Comparison of ENCODE assay signal across 1 fruit fly cellular context in the genomic region with DNA sequence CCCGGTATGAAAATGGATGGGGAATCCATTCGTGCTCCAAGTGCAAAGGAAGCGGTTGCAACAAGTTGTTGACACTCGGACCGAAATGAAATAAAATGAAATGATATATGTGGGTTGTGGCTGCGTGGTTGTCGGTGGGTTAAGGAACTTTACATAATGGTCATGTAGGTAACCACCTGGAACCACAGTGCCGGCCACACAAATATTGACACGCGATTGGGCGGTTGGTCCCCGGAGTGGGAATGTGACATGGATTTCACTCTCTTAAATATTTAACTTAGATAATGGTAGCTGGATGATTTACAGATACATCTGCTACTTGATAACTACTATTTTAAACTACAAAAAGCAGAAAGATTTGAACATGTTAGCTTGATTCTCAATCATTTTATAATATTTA.
TF ChIP-seq lines count a peak whose summit lies in the region.

No protein-coding gene starts in this region.

TF ChIP-seq in whole organism, embryonic, 481 proteins besides CTCF, POLR2A, EP300 and RAD21 (continued from another document and continues in another):
- TF ChIP-seq CG1647 (GFP tag; optimal IDR thresholded peaks at IDR 0.05; lab: Kevin White, UChicago) (peak; percentile 3), tna (GFP tag; IDR thresholded peaks at IDR 0.05; lab: Robert Waterston, UW; ENCODE audit: partially characterized antibody) (no peak), Atf6 (GFP tag; IDR thresholded peaks at IDR 0.05; lab: Robert Waterston, UW) (no peak), ftz-f1 (GFP tag; optimal IDR thresholded peaks at IDR 0.05; lab: Kevin White, UChicago) (no peak), CG5953 (GFP tag; IDR thresholded peaks at IDR 0.05; lab: Robert Waterston, UW) (no peak), CG14710 (tag; optimal IDR thresholded peaks at IDR 0.05; lab: Kevin White, UChicago) (peak; percentile 53), Poxn (GFP tag; IDR thresholded peaks at IDR 0.05; lab: Robert Waterston, UW) (no peak), CG12236 (GFP tag; optimal IDR thresholded peaks at IDR 0.05; lab: Kevin White, UChicago) (peak; percentile 23), ERR (GFP tag; optimal IDR thresholded peaks at IDR 0.05; lab: Kevin White, UChicago) (no peak), Taf1 (GFP tag; IDR thresholded peaks at IDR 0.05; lab: Robert Waterston, UW) (no peak), Six4 (GFP tag; optimal IDR thresholded peaks at IDR 0.05; lab: Kevin White, UChicago) (no peak), salm (tag; optimal IDR thresholded peaks at IDR 0.05; lab: Kevin White, UChicago) (no peak), CG15696 (tag; optimal IDR thresholded peaks at IDR 0.05; lab: Kevin White, UChicago) (peak; percentile 81), CG18011 (GFP tag; optimal IDR thresholded peaks at IDR 0.05; lab: Kevin White, UChicago) (no peak), Vsx1 (GFP tag; optimal IDR thresholded peaks at IDR 0.05; lab: Kevin White, UChicago) (peak; percentile 24), sima (GFP tag; optimal IDR thresholded peaks at IDR 0.05; lab: Kevin White, UChicago) (no peak), Fer1 (GFP tag; optimal IDR thresholded peaks at IDR 0.05; lab: Kevin White, UChicago) (no peak), Hr3 (GFP tag; optimal IDR thresholded peaks at IDR 0.05; lab: Kevin White, UChicago) (no peak), CG6683 (GFP tag; optimal IDR thresholded peaks at IDR 0.05; lab: Kevin White, UChicago) (no peak), Dll (GFP tag; IDR thresholded peaks at IDR 0.05; lab: Robert Waterston, UW; ENCODE audit: partially characterized antibody) (no peak), CG12299 (tag; optimal IDR thresholded peaks at IDR 0.05; lab: Kevin White, UChicago) (no peak), fd64A (GFP tag; optimal IDR thresholded peaks at IDR 0.05; lab: Kevin White, UChicago) (peak; percentile 55), CG17359 (tag; optimal IDR thresholded peaks at IDR 0.05; lab: Kevin White, UChicago) (no peak), CG33557 (GFP tag; optimal IDR thresholded peaks at IDR 0.05; lab: Kevin White, UChicago) (peak; percentile 87), CG2202 (tag; optimal IDR thresholded peaks at IDR 0.05; lab: Kevin White, UChicago) (peak; percentile 69), CG30020 (tag; optimal IDR thresholded peaks at IDR 0.05; lab: Kevin White, UChicago) (no peak), CG14050 (GFP tag; IDR thresholded peaks at IDR 0.05; lab: Robert Waterston, UW) (no peak), chinmo (GFP tag; IDR thresholded peaks at IDR 0.05; lab: Robert Waterston, UW; ENCODE audit: partially characterized antibody) (no peak), hkb (optimal IDR thresholded peaks at IDR 0.05; lab: Kevin White, UChicago) (no peak), hkb (GFP tag; IDR thresholded peaks at IDR 0.05; lab: Robert Waterston, UW) (no peak), tx (GFP tag; optimal IDR thresholded peaks at IDR 0.05; lab: Kevin White, UChicago) (no peak), toy (GFP tag; IDR thresholded peaks at IDR 0.05; lab: Robert Waterston, UW) (no peak), bbx (GFP tag; IDR thresholded peaks at IDR 0.05; lab: Robert Waterston, UW; ENCODE audit: partially characterized antibody) (no peak), CG5180 (GFP tag; optimal IDR thresholded peaks at IDR 0.05; lab: Kevin White, UChicago) (peak; percentile 3), CG3407 (GFP tag; optimal IDR thresholded peaks at IDR 0.05; lab: Kevin White, UChicago) (peak; percentile 48), Scr (GFP tag; IDR thresholded peaks at IDR 0.05; lab: Robert Waterston, UW; ENCODE audit: partially characterized antibody) (no peak), ara (GFP tag; IDR thresholded peaks at IDR 0.05; lab: Robert Waterston, UW) (peak; percentile 27; the same call in 1 of the 2 replicates), Hsf (GFP tag; optimal IDR thresholded peaks at IDR 0.05; lab: Kevin White, UChicago) (peak; percentile 19), ken (GFP tag; IDR thresholded peaks at IDR 0.05; lab: Robert Waterston, UW) (no peak), CG11696 (GFP tag; IDR thresholded peaks at IDR 0.05; lab: Robert Waterston, UW) (peak; percentile 71), ind (GFP tag; optimal IDR thresholded peaks at IDR 0.05; lab: Kevin White, UChicago) (no peak), CG11723 (GFP tag; optimal IDR thresholded peaks at IDR 0.05; lab: Kevin White, UChicago) (peak; percentile 27), Jarid2 (GFP tag; optimal IDR thresholded peaks at IDR 0.05; lab: Kevin White, UChicago) (no peak), pzg (GFP tag; optimal IDR thresholded peaks at IDR 0.05; lab: Kevin White, UChicago) (no peak), ATbp (GFP tag; optimal IDR thresholded peaks at IDR 0.05; lab: Kevin White, UChicago) (peak; percentile 29), schlank (tag; optimal IDR thresholded peaks at IDR 0.05; lab: Kevin White, UChicago) (no peak), stwl (tag; optimal IDR thresholded peaks at IDR 0.05; lab: Kevin White, UChicago) (no peak), mirr (GFP tag; optimal IDR thresholded peaks at IDR 0.05; lab: Kevin White, UChicago) (no peak), aop (GFP tag; IDR thresholded peaks at IDR 0.05; lab: Robert Waterston, UW) (no peak), D19A (tag; optimal IDR thresholded peaks at IDR 0.05; lab: Kevin White, UChicago) (peak; percentile 43), CG7271 (tag; optimal IDR thresholded peaks at IDR 0.05; lab: Kevin White, UChicago) (no peak), CG17186 (GFP tag; optimal IDR thresholded peaks at IDR 0.05; lab: Kevin White, UChicago) (no peak), Bgb (GFP tag; IDR thresholded peaks at IDR 0.05; lab: Robert Waterston, UW; ENCODE audit: partially characterized antibody) (no peak), pita (GFP tag; optimal IDR thresholded peaks at IDR 0.05; lab: Kevin White, UChicago) (no peak), CHES-1-like (GFP tag; optimal IDR thresholded peaks at IDR 0.05; lab: Kevin White, UChicago) (no peak), D (optimal IDR thresholded peaks at IDR 0.05; lab: Kevin White, UChicago) (no peak), D (GFP tag; optimal IDR thresholded peaks at IDR 0.05; lab: Kevin White, UChicago) (peak; percentile 23), CG12155 (GFP tag; optimal IDR thresholded peaks at IDR 0.05; lab: Kevin White, UChicago) (no peak), Lim3 (GFP tag; IDR thresholded peaks at IDR 0.05; lab: Robert Waterston, UW) (no peak), CoRest (tag; optimal IDR thresholded peaks at IDR 0.05; lab: Kevin White, UChicago) (no peak), Dip3 (GFP tag; optimal IDR thresholded peaks at IDR 0.05; lab: Kevin White, UChicago) (no peak), BEAF-32 (GFP tag; optimal IDR thresholded peaks at IDR 0.05; lab: Kevin White, UChicago) (no peak), lmd (GFP tag; IDR thresholded peaks at IDR 0.05; lab: Robert Waterston, UW) (no peak), CG6254 (GFP tag; optimal IDR thresholded peaks at IDR 0.05; lab: Kevin White, UChicago) (peak; percentile 27), Pdp1 (GFP tag; optimal IDR thresholded peaks at IDR 0.05; lab: Kevin White, UChicago) (peak in 1 of 2 experiments; percentile 56), fd3F (GFP tag; optimal IDR thresholded peaks at IDR 0.05; lab: Kevin White, UChicago) (no peak), CG13424 (tag; optimal IDR thresholded peaks at IDR 0.05; lab: Kevin White, UChicago) (peak; percentile 31), CG8290 (GFP tag; optimal IDR thresholded peaks at IDR 0.05; lab: Kevin White, UChicago) (no peak), CG8290 (tag; optimal IDR thresholded peaks at IDR 0.05; lab: Kevin White, UChicago) (peak; percentile 1 to 68), CG2712 (tag; optimal IDR thresholded peaks at IDR 0.05; lab: Kevin White, UChicago) (peak; percentile 16), dan (GFP tag; IDR thresholded peaks at IDR 0.05; lab: Robert Waterston, UW) (no peak), lilli (GFP tag; optimal IDR thresholded peaks at IDR 0.05; lab: Kevin White, UChicago) (no peak), CG2116 (GFP tag; optimal IDR thresholded peaks at IDR 0.05; lab: Kevin White, UChicago) (no peak), peb (GFP tag; IDR thresholded peaks at IDR 0.05; lab: Robert Waterston, UW) (peak; percentile 42; the same call in 1 of the 2 replicates), sens (GFP tag; lab: Kevin White, UChicago) (peak; percentile 68), Antp (GFP tag; optimal IDR thresholded peaks at IDR 0.05; lab: Kevin White, UChicago) (no peak), CG10979 (tag; optimal IDR thresholded peaks at IDR 0.05; lab: Kevin White, UChicago) (peak; percentile 12), Gsc (GFP tag; IDR thresholded peaks at IDR 0.05; lab: Robert Waterston, UW) (no peak), Dref (GFP tag; IDR thresholded peaks at IDR 0.05; lab: Robert Waterston, UW) (no peak), otp (GFP tag; IDR thresholded peaks at IDR 0.05; lab: Robert Waterston, UW) (no peak), CG12104 (GFP tag; optimal IDR thresholded peaks at IDR 0.05; lab: Kevin White, UChicago) (no peak), h (optimal IDR thresholded peaks at IDR 0.05; lab: Kevin White, UChicago) (no peak), CG7786 (GFP tag; optimal IDR thresholded peaks at IDR 0.05; lab: Kevin White, UChicago) (no peak), D19B (GFP tag; optimal IDR thresholded peaks at IDR 0.05; lab: Kevin White, UChicago) (no peak), CG10462 (GFP tag; optimal IDR thresholded peaks at IDR 0.05; lab: Kevin White, UChicago) (no peak), CG7745 (tag; optimal IDR thresholded peaks at IDR 0.05; lab: Kevin White, UChicago) (peak; percentile 27), gcm2 (GFP tag; optimal IDR thresholded peaks at IDR 0.05; lab: Kevin White, UChicago) (no peak), CG6791 (GFP tag; IDR thresholded peaks at IDR 0.05; lab: Robert Waterston, UW; ENCODE audit: partially characterized antibody) (peak; percentile 31; the same call in 1 of the 3 replicates), jing (GFP tag; optimal IDR thresholded peaks at IDR 0.05; lab: Kevin White, UChicago) (no peak), dmrt11E (tag; optimal IDR thresholded peaks at IDR 0.05; lab: Kevin White, UChicago) (peak; percentile 64), p53 (GFP tag; optimal IDR thresholded peaks at IDR 0.05; lab: Kevin White, UChicago) (no peak), lola (GFP tag; optimal IDR thresholded peaks at IDR 0.05; lab: Kevin White, UChicago) (peak in 1 of 3 experiments; percentile 52), mld (GFP tag; IDR thresholded peaks at IDR 0.05; lab: Robert Waterston, UW; ENCODE audit: partially characterized antibody) (no peak), Xrp1 (GFP tag; IDR thresholded peaks at IDR 0.05; lab: Robert Waterston, UW) (peak; percentile 72), Blimp-1 (GFP tag; optimal IDR thresholded peaks at IDR 0.05; lab: Kevin White, UChicago) (peak; percentile 4), org-1 (GFP tag; optimal IDR thresholded peaks at IDR 0.05; lab: Kevin White, UChicago) (no peak), sr (GFP tag; IDR thresholded peaks at IDR 0.05; lab: Robert Waterston, UW) (no peak), odd (GFP tag; optimal IDR thresholded peaks at IDR 0.05; lab: Kevin White, UChicago) (peak; percentile 29), CG6654 (GFP tag; optimal IDR thresholded peaks at IDR 0.05; lab: Kevin White, UChicago) (no peak), CG9727 (GFP tag; optimal IDR thresholded peaks at IDR 0.05; lab: Kevin White, UChicago) (peak; percentile 40), Nf-YB (GFP tag; optimal IDR thresholded peaks at IDR 0.05; lab: Kevin White, UChicago) (peak; percentile 36), Bteb2 (GFP tag; optimal IDR thresholded peaks at IDR 0.05; lab: Kevin White, UChicago) (no peak), CG7357 (GFP tag; IDR thresholded peaks at IDR 0.05; lab: Robert Waterston, UW) (no peak), CG2875 (GFP tag; optimal IDR thresholded peaks at IDR 0.05; lab: Kevin White, UChicago) (peak; percentile 22), sc (optimal IDR thresholded peaks at IDR 0.05; lab: Kevin White, UChicago) (no peak), sc (GFP tag; optimal IDR thresholded peaks at IDR 0.05; lab: Kevin White, UChicago) (peak; percentile 44), Oaz (GFP tag; IDR thresholded peaks at IDR 0.05; lab: Robert Waterston, UW) (no peak), nerfin-1 (tag; optimal IDR thresholded peaks at IDR 0.05; lab: Kevin White, UChicago) (peak; percentile 39), ac (GFP tag; optimal IDR thresholded peaks at IDR 0.05; lab: Kevin White, UChicago) (peak; percentile 56), dmrt99B (tag; optimal IDR thresholded peaks at IDR 0.05; lab: Kevin White, UChicago) (no peak), trem (tag; optimal IDR thresholded peaks at IDR 0.05; lab: Kevin White, UChicago) (no peak), tio (GFP tag; optimal IDR thresholded peaks at IDR 0.05; lab: Kevin White, UChicago) (no peak), CG13287 (GFP tag; IDR thresholded peaks at IDR 0.05; lab: Robert Waterston, UW; ENCODE audit: partially characterized antibody) (no peak), Nf-YA (GFP tag; IDR thresholded peaks at IDR 0.05; lab: Robert Waterston, UW) (no peak), Max (GFP tag; optimal IDR thresholded peaks at IDR 0.05; lab: Kevin White, UChicago) (no peak), HLH3B (GFP tag; IDR thresholded peaks at IDR 0.05; lab: Robert Waterston, UW) (peak; percentile 10; the same call in 1 of the 2 replicates), CG9817 (tag; optimal IDR thresholded peaks at IDR 0.05; lab: Kevin White, UChicago) (no peak), crol (GFP tag; IDR thresholded peaks at IDR 0.05; lab: Robert Waterston, UW) (no peak), eyg (GFP tag; optimal IDR thresholded peaks at IDR 0.05; lab: Kevin White, UChicago) (no peak), CG14441 (GFP tag; IDR thresholded peaks at IDR 0.05; lab: Robert Waterston, UW) (no peak), pan (optimal IDR thresholded peaks at IDR 0.05; lab: Kevin White, UChicago) (no peak), pan (GFP tag; optimal IDR thresholded peaks at IDR 0.05 in 1 of 2, IDR thresholded peaks at IDR 0.05 in 1 of 2) (no peak), pfk (GFP tag; optimal IDR thresholded peaks at IDR 0.05; lab: Kevin White, UChicago) (peak; percentile 24), CG1233 (GFP tag; optimal IDR thresholded peaks at IDR 0.05; lab: Kevin White, UChicago) (peak; percentile 41), CG8478 (optimal IDR thresholded peaks at IDR 0.05; lab: Kevin White, UChicago) (no peak), maf-S (GFP tag; optimal IDR thresholded peaks at IDR 0.05; lab: Kevin White, UChicago) (no peak), chif (GFP tag; optimal IDR thresholded peaks at IDR 0.05; lab: Kevin White, UChicago) (no peak), YL-1 (GFP tag; optimal IDR thresholded peaks at IDR 0.05; lab: Kevin White, UChicago) (no peak), lov (optimal IDR thresholded peaks at IDR 0.05; lab: Kevin White, UChicago) (no peak), lov (GFP tag; IDR thresholded peaks at IDR 0.05; lab: Robert Waterston, UW) (0 out of 3 replicates have a peak, but pooled peaks have one; percentile 9), CG17568 (GFP tag; optimal IDR thresholded peaks at IDR 0.05; lab: Kevin White, UChicago) (peak; percentile 8), jumu (GFP tag; optimal IDR thresholded peaks at IDR 0.05; lab: Kevin White, UChicago) (no peak)
